Fruit fly (Drosophila melanogaster): ENCODE measurements around the gene HP1D3csd.

The HP1D3csd gene

DNA sequence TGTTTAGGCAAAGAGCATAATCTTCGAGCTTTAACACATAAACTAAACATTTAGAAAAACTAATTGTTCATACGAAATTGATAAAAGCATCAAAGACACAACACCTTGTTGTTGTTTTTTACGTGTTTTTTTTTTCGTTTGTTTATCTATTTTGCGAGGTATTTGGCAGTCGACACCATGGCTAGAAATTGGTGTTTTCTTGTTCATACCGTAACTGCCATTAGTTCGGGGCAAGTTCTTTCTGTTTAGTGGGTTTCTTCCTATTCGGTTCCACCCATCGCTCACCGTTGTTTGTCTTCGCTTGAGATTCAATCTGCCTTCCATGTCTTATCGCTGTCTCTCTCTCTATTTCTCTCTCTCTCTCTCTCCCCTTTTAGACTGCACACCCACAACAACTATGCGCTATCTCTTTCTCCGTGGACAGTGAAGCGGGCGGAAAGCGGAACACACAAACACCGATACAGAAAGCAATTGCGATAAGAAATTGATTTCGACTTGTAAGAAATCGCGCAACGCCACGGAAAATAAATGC, 43.5 kb upstream of the HP1D3csd start (continued):
- TF ChIP-seq Opbp (GFP tag; IDR thresholded peaks at IDR 0.05; ENCODE audit: partially characterized antibody), result no peak
- TF ChIP-seq sc (optimal IDR thresholded peaks at IDR 0.05), result no peak
- no peak for TF ChIP-seq sc (GFP tag; optimal IDR thresholded peaks at IDR 0.05)
- TF ChIP-seq CG7928 (GFP tag; optimal IDR thresholded peaks at IDR 0.05), result no peak
- no peak for TF ChIP-seq az2 (GFP tag; optimal IDR thresholded peaks at IDR 0.05)
- TF ChIP-seq CG9932 (GFP tag; IDR thresholded peaks at IDR 0.05), result no peak
- no peak for TF ChIP-seq ato (GFP tag; IDR thresholded peaks at IDR 0.05; ENCODE audit: partially characterized antibody)
- TF ChIP-seq luna (GFP tag; optimal IDR thresholded peaks at IDR 0.05), result no peak
- TF ChIP-seq caup (GFP tag; optimal IDR thresholded peaks at IDR 0.05; ENCODE audit: severe bottlenecking), result no peak
- TF ChIP-seq CG6272 (GFP tag; IDR thresholded peaks at IDR 0.05), result no peak
- TF ChIP-seq CG6683 (GFP tag; optimal IDR thresholded peaks at IDR 0.05), result no peak
- no peak for TF ChIP-seq croc (GFP tag; conservative IDR thresholded peaks at IDR 0.05)
- TF ChIP-seq ara (GFP tag; IDR thresholded peaks at IDR 0.05), result no peak
- no peak for TF ChIP-seq stc (GFP tag; IDR thresholded peaks at IDR 0.05)
- no peak for TF ChIP-seq Ravus (GFP tag; IDR thresholded peaks at IDR 0.05)
- no peak for TF ChIP-seq Fer1 (GFP tag; optimal IDR thresholded peaks at IDR 0.05)
- TF ChIP-seq CG14860 (GFP tag; IDR thresholded peaks at IDR 0.05; ENCODE audit: partially characterized antibody), result no peak
- TF ChIP-seq MESR4 (GFP tag; optimal IDR thresholded peaks at IDR 0.05), result no peak
- no peak for TF ChIP-seq CG15601 (tag; optimal IDR thresholded peaks at IDR 0.05)
- no peak for TF ChIP-seq CG10565 (GFP tag; optimal IDR thresholded peaks at IDR 0.05)
- TF ChIP-seq CG11085 (GFP tag; IDR thresholded peaks at IDR 0.05), result no peak
- TF ChIP-seq repo (GFP tag; optimal IDR thresholded peaks at IDR 0.05), result no peak
- no peak for TF ChIP-seq Doc3 (GFP tag; IDR thresholded peaks at IDR 0.05; ENCODE audit: partially characterized antibody)
- no peak for TF ChIP-seq gcm2 (GFP tag; optimal IDR thresholded peaks at IDR 0.05)
- TF ChIP-seq ssp (GFP tag; IDR thresholded peaks at IDR 0.05), result no peak
- no peak for TF ChIP-seq Dip2 (GFP tag; IDR thresholded peaks at IDR 0.05)
- TF ChIP-seq tio (GFP tag; optimal IDR thresholded peaks at IDR 0.05), result peak; percentile 13
- TF ChIP-seq CG12659 (GFP tag; optimal IDR thresholded peaks at IDR 0.05), result no peak
- TF ChIP-seq vvl (GFP tag; IDR thresholded peaks at IDR 0.05), result 0 out of 2 replicates have a peak, but pooled peaks have one; percentile 24
- TF ChIP-seq CG34224 (GFP tag; IDR thresholded peaks at IDR 0.05; ENCODE audit: partially characterized antibody), result no peak
- no peak for TF ChIP-seq CG6854 (GFP tag; optimal IDR thresholded peaks at IDR 0.05)
- TF ChIP-seq HLHmδ (GFP tag; optimal IDR thresholded peaks at IDR 0.05), result no peak
- no peak for TF ChIP-seq Max (GFP tag; optimal IDR thresholded peaks at IDR 0.05)
- no peak for TF ChIP-seq C15 (GFP tag; IDR thresholded peaks at IDR 0.05)
- TF ChIP-seq Ets65A (GFP tag), result peak; percentile 97
- no peak for TF ChIP-seq CG3281 (GFP tag; optimal IDR thresholded peaks at IDR 0.05)
- TF ChIP-seq pzg (GFP tag; optimal IDR thresholded peaks at IDR 0.05), result no peak
- TF ChIP-seq CG17829 (tag; optimal IDR thresholded peaks at IDR 0.05), result no peak
- peak; percentile 30 for TF ChIP-seq sug (tag; optimal IDR thresholded peaks at IDR 0.05)
- TF ChIP-seq btn (GFP tag; optimal IDR thresholded peaks at IDR 0.05), result no peak
- TF ChIP-seq org-1 (GFP tag; optimal IDR thresholded peaks at IDR 0.05), result no peak
- TF ChIP-seq Hr39 (optimal IDR thresholded peaks at IDR 0.05), result no peak
- no peak for TF ChIP-seq Antp (GFP tag; optimal IDR thresholded peaks at IDR 0.05)
- peak; percentile 4 for TF ChIP-seq fu2 (GFP tag; optimal IDR thresholded peaks at IDR 0.05)
- TF ChIP-seq Med (GFP tag), result peak; percentile 95
- TF ChIP-seq al (GFP tag; IDR thresholded peaks at IDR 0.05), result no peak
- no peak for TF ChIP-seq ham (GFP tag; IDR thresholded peaks at IDR 0.05)
- TF ChIP-seq Lpt (GFP tag; optimal IDR thresholded peaks at IDR 0.05), result no peak
- TF ChIP-seq cg (GFP tag; optimal IDR thresholded peaks at IDR 0.05), result peak; percentile 45
- TF ChIP-seq CG7963 (GFP tag; IDR thresholded peaks at IDR 0.05; ENCODE audit: partially characterized antibody), result no peak
- no peak for TF ChIP-seq tap (tag; optimal IDR thresholded peaks at IDR 0.05)
- no peak for TF ChIP-seq disco-r (GFP tag; optimal IDR thresholded peaks at IDR 0.05)
